Fruit fly (Drosophila melanogaster) whole organism, embryonic: ENCODE measurements around the gene NimB1.

ENCODE experiments used
- CG10209 ChIP-seq: fragments of 200-800 bp; sonication (Bioruptor generic); optimal IDR thresholded peaks from 3 replicates; lab custom pipeline; 2017; ENCODE audit warnings: missing biosample characterization, mild to moderate bottlenecking, missing genetic modification characterization, missing genetic modification reagents
- CG10321 ChIP-seq: fragments of 200-800 bp; sonication (Bioruptor generic); IDR thresholded peaks from 2 replicates; pipeline ENCODE4 v1.3.6; 2022; ENCODE audit warnings: missing biosample characterization, missing genetic modification characterization
- CG10979 ChIP-seq: fragments of 200-800 bp; sonication (Bioruptor generic); optimal IDR thresholded peaks from 2 replicates; lab custom pipeline; 2018; ENCODE audit warnings: missing biosample characterization, mild to moderate bottlenecking, missing genetic modification characterization, moderate library complexity
- CG12104 ChIP-seq: fragments of 200-800 bp; sonication (Bioruptor generic); optimal IDR thresholded peaks from 3 replicates; lab custom pipeline; 2016; ENCODE audit warnings: missing biosample characterization, missing genetic modification characterization
- CG13624 ChIP-seq: fragments of 200-800 bp; sonication (Bioruptor generic); optimal IDR thresholded peaks from 2 replicates; lab custom pipeline; 2016; ENCODE audit warnings: missing biosample characterization, missing genetic modification characterization
- CG14014 ChIP-seq: fragments of 200-800 bp; sonication (Bioruptor generic); IDR thresholded peaks from 2 replicates; pipeline ENCODE4 v1.3.6; 2022; ENCODE audit warnings: missing biosample characterization, missing genetic modification characterization
- CG14050 ChIP-seq: fragments of 200-800 bp; sonication (Bioruptor generic); IDR thresholded peaks from 3 replicates; pipeline ENCODE4 v1.3.6; 2022; ENCODE audit warnings: missing biosample characterization, missing genetic modification characterization
- CG14667 ChIP-seq: fragments of 200-800 bp; sonication (Bioruptor generic); IDR thresholded peaks from 2 replicates; pipeline ENCODE4 v1.3.6; 2022; ENCODE audit warnings: missing biosample characterization, missing genetic modification characterization
- CG15011 ChIP-seq: fragments of 200-800 bp; sonication (Bioruptor generic); optimal IDR thresholded peaks from 3 replicates; lab custom pipeline; 2018; ENCODE audit warnings: missing biosample characterization, mild to moderate bottlenecking, missing genetic modification characterization
- CG15269 ChIP-seq: fragments of 200-800 bp; sonication (Bioruptor generic); optimal IDR thresholded peaks from 2 replicates; lab custom pipeline; 2018; ENCODE audit warnings: missing biosample characterization, mild to moderate bottlenecking, missing genetic modification characterization, moderate library complexity
- CG15479 ChIP-seq: fragments of 200-800 bp; sonication (Bioruptor generic); optimal IDR thresholded peaks from 3 replicates; lab custom pipeline; 2019; ENCODE audit warnings: missing biosample characterization, mild to moderate bottlenecking, missing genetic modification characterization, moderate library complexity
- CG17186 ChIP-seq: fragments of 200-800 bp; sonication (Bioruptor generic); optimal IDR thresholded peaks from 3 replicates; lab custom pipeline; 2017; ENCODE audit warnings: missing biosample characterization, missing genetic modification reagents, missing genetic modification characterization
- CG17359 ChIP-seq: fragments of 200-800 bp; sonication (Bioruptor generic); optimal IDR thresholded peaks from 3 replicates; lab custom pipeline; 2018; ENCODE audit warnings: missing biosample characterization, mild to moderate bottlenecking, missing genetic modification characterization, moderate library complexity
- CG17568 ChIP-seq: fragments of 200-800 bp; sonication (Bioruptor generic); optimal IDR thresholded peaks from 2 replicates; lab custom pipeline; 2018; ENCODE audit warnings: missing biosample characterization, mild to moderate bottlenecking, missing genetic modification characterization, moderate library complexity
- CG17802 ChIP-seq: fragments of 200-800 bp; sonication (Bioruptor generic); optimal IDR thresholded peaks from 2 replicates; lab custom pipeline; 2018; ENCODE audit warnings: missing biosample characterization, mild to moderate bottlenecking, missing genetic modification characterization, moderate library complexity
- CG18476 ChIP-seq: fragments of 200-800 bp; sonication (Bioruptor generic); optimal IDR thresholded peaks from 2 replicates; lab custom pipeline; 2016; ENCODE audit warnings: missing biosample characterization, mild to moderate bottlenecking, missing genetic modification characterization
- CG2129 ChIP-seq: fragments of 200-800 bp; sonication (Bioruptor generic); IDR thresholded peaks from 2 replicates; pipeline ENCODE4 v1.3.6; 2022; ENCODE audit warnings: missing biosample characterization, missing genetic modification characterization; ENCODE audit not compliant: partially characterized antibody
- CG30403 ChIP-seq: fragments of 200-800 bp; sonication (Bioruptor generic); optimal IDR thresholded peaks from 3 replicates; lab custom pipeline; 2016; ENCODE audit warnings: missing biosample characterization, missing genetic modification characterization
- CG31365 ChIP-seq: fragments of 200-800 bp; sonication (Bioruptor generic); optimal IDR thresholded peaks from 2 replicates; lab custom pipeline; 2018; ENCODE audit warnings: missing biosample characterization, mild to moderate bottlenecking, missing genetic modification characterization
- CG33213 ChIP-seq: fragments of 200-800 bp; sonication (Bioruptor generic); optimal IDR thresholded peaks from 3 replicates; lab custom pipeline; 2016; ENCODE audit warnings: missing biosample characterization, missing genetic modification characterization
- CG3838 ChIP-seq: fragments of 200-800 bp; sonication (Bioruptor generic); optimal IDR thresholded peaks from 3 replicates; lab custom pipeline; 2016; ENCODE audit warnings: missing biosample characterization, missing genetic modification characterization
- CG4328 ChIP-seq: fragments of 200-800 bp; sonication (Bioruptor generic); optimal IDR thresholded peaks from 3 replicates; lab custom pipeline; 2017; ENCODE audit warnings: missing biosample characterization, missing genetic modification reagents, missing genetic modification characterization
- CG5245 ChIP-seq: fragments of 200-800 bp; sonication (Bioruptor generic); optimal IDR thresholded peaks from 3 replicates; lab custom pipeline; 2016; ENCODE audit warnings: missing biosample characterization, missing genetic modification characterization
- CG6175 ChIP-seq: fragments of 200-800 bp; sonication (Bioruptor generic); IDR thresholded peaks from 3 replicates; pipeline ENCODE4 v1.3.6; 2022; ENCODE audit warnings: missing biosample characterization, missing genetic modification characterization
- CG6791 ChIP-seq: fragments of 200-800 bp; sonication (Bioruptor generic); IDR thresholded peaks from 3 replicates; pipeline ENCODE4 v1.3.6; 2022; ENCODE audit warnings: missing biosample characterization, missing genetic modification characterization; ENCODE audit not compliant: partially characterized antibody
- CG9215 ChIP-seq: fragments of 200-800 bp; sonication (Bioruptor generic); IDR thresholded peaks from 2 replicates; pipeline ENCODE4 v1.3.6; 2022; ENCODE audit warnings: missing biosample characterization, missing genetic modification characterization
- Dip2 ChIP-seq: fragments of 200-800 bp; sonication (Bioruptor generic); IDR thresholded peaks from 2 replicates; pipeline ENCODE4 v1.3.6; 2022; ENCODE audit warnings: missing biosample characterization, missing genetic modification characterization
- Gug ChIP-seq: fragments of 200-800 bp; sonication (Bioruptor generic); IDR thresholded peaks from 4 replicates; pipeline ENCODE4 v1.3.6; 2022; ENCODE audit warnings: missing biosample characterization, missing genetic modification characterization
- Hey ChIP-seq: fragments of 200-800 bp; sonication (Bioruptor generic); optimal IDR thresholded peaks from 3 replicates; lab custom pipeline; 2018; ENCODE audit warnings: missing biosample characterization, mild to moderate bottlenecking, missing genetic modification characterization
- Jarid2 ChIP-seq: fragments of 200-800 bp; sonication (Bioruptor generic); optimal IDR thresholded peaks from 3 replicates; lab custom pipeline; 2017; ENCODE audit warnings: mild to moderate bottlenecking, missing biosample characterization, missing genetic modification reagents, missing genetic modification characterization
- Lhr ChIP-seq: fragments of 200-800 bp; sonication (Bioruptor generic); optimal IDR thresholded peaks from 3 replicates; lab custom pipeline; 2017; ENCODE audit warnings: mild to moderate bottlenecking, missing biosample characterization, missing genetic modification reagents, missing genetic modification characterization
- Med ChIP-seq: fragments of 200-800 bp; sonication (Bioruptor generic); peaks from one replicate; lab custom pipeline; 2016; ENCODE audit warnings: missing biosample characterization, missing genetic modification characterization, mild to moderate bottlenecking, inconsistent platforms, moderate library complexity
- Ravus ChIP-seq: fragments of 200-800 bp; sonication (Bioruptor generic); IDR thresholded peaks from 2 replicates; pipeline ENCODE4 v1.3.6; 2022; ENCODE audit warnings: missing biosample characterization, missing genetic modification characterization
- amos ChIP-seq: fragments of 200-800 bp; sonication (Bioruptor generic); IDR thresholded peaks from 2 replicates; pipeline ENCODE4 v1.3.6; 2022; ENCODE audit warnings: missing biosample characterization, missing genetic modification characterization; ENCODE audit not compliant: partially characterized antibody
- ase ChIP-seq: fragments of 200-800 bp; sonication (Bioruptor generic); IDR thresholded peaks from 3 replicates; pipeline ENCODE4 v1.3.6; 2022; ENCODE audit warnings: missing biosample characterization, missing genetic modification characterization
- ato ChIP-seq: fragments of 200-800 bp; sonication (Bioruptor generic); IDR thresholded peaks from 2 replicates; pipeline ENCODE4 v1.3.6; 2022; ENCODE audit warnings: missing biosample characterization, missing genetic modification characterization; ENCODE audit not compliant: partially characterized antibody
- bcd ChIP-seq: fragments of 200-800 bp; sonication (Bioruptor generic); optimal IDR thresholded peaks from 2 replicates; lab custom pipeline; 2017; ENCODE audit warnings: missing biosample characterization, mild to moderate bottlenecking, missing genetic modification characterization
- bowl ChIP-seq: fragments of 200-800 bp; sonication (Bioruptor generic); IDR thresholded peaks from 2 replicates; pipeline ENCODE4 v1.3.6; 2022; ENCODE audit warnings: missing biosample characterization, missing genetic modification characterization
- dpn ChIP-seq, 2 experiments: fragments of 200-800 bp; sonication (Bioruptor generic); optimal IDR thresholded peaks; 3 replicates each; lab custom pipeline; 2016; ENCODE audit warnings: missing biosample characterization in 2 of 2, missing genetic modification characterization in 2 of 2
- lab ChIP-seq: fragments of 200-800 bp; sonication (Bioruptor generic); optimal IDR thresholded peaks from 3 replicates; lab custom pipeline; 2017; ENCODE audit warnings: missing biosample characterization, missing genetic modification characterization, mild to moderate bottlenecking, moderate library complexity, missing genetic modification reagents
- lola ChIP-seq, 3 experiments: fragments of >200 bp in 2 of 3; fragments of 200-800 bp in 1 of 3; sonication (Bioruptor generic) in 1 of 3; optimal IDR thresholded peaks; 2 replicates each; lab custom pipeline; 2017 to 2019; ENCODE audit warnings: missing biosample characterization in 3 of 3, missing genetic modification characterization in 3 of 3, mild to moderate bottlenecking in 1 of 3, moderate library complexity in 1 of 3
- lov ChIP-seq, 2 experiments: fragments of 200-800 bp in 1 of 2; fragments of >200 bp in 1 of 2; sonication (Bioruptor generic) in 1 of 2; IDR thresholded peaks in 1 of 2; optimal IDR thresholded peaks in 1 of 2; 2 replicates in 1 of 2; 3 replicates in 1 of 2; pipeline versions ENCODE4 v1.3.6 to Lab custom; 2017 to 2022; ENCODE audit warnings: missing biosample characterization in 1 of 2, missing genetic modification characterization in 1 of 2
- nom ChIP-seq: fragments of 200-800 bp; sonication (Bioruptor generic); optimal IDR thresholded peaks from 2 replicates; lab custom pipeline; 2017; ENCODE audit warnings: missing biosample characterization, missing genetic modification characterization, mild to moderate bottlenecking, moderate library complexity, missing genetic modification reagents
- p53 ChIP-seq: fragments of 200-800 bp; sonication (Bioruptor generic); optimal IDR thresholded peaks from 2 replicates; lab custom pipeline; 2016; ENCODE audit warnings: missing biosample characterization, missing genetic modification characterization
- ranshi ChIP-seq: fragments of 200-800 bp; sonication (Bioruptor generic); IDR thresholded peaks from 2 replicates; pipeline ENCODE4 v1.3.6; 2022; ENCODE audit warnings: missing biosample characterization, missing genetic modification characterization
- sisA ChIP-seq: fragments of 200-800 bp; sonication (Bioruptor generic); IDR thresholded peaks from 2 replicates; pipeline ENCODE4 v1.3.6; 2022; ENCODE audit warnings: missing biosample characterization, missing genetic modification characterization
- ssp ChIP-seq: fragments of 200-800 bp; sonication (Bioruptor generic); IDR thresholded peaks from 2 replicates; pipeline ENCODE4 v1.3.6; 2022; ENCODE audit warnings: missing biosample characterization, missing genetic modification characterization
- sug ChIP-seq: fragments of 200-800 bp; optimal IDR thresholded peaks from 2 replicates; lab custom pipeline; 2019; ENCODE audit warnings: missing biosample characterization, mild to moderate bottlenecking, missing genetic modification characterization, moderate library complexity
- twi ChIP-seq: fragments of 200-800 bp; optimal IDR thresholded peaks from 2 replicates; lab custom pipeline; 2019; ENCODE audit warnings: missing biosample characterization, mild to moderate bottlenecking, missing genetic modification characterization, moderate library complexity
- unc-4 ChIP-seq: fragments of 200-800 bp; sonication (Bioruptor generic); IDR thresholded peaks from 2 replicates; pipeline ENCODE4 v1.3.6; 2022; ENCODE audit warnings: missing biosample characterization, missing genetic modification characterization; ENCODE audit not compliant: partially characterized antibody

NimB1 gene

dm6 chr2L:14013478-14013877, 50.2 kb downstream of the NimB1 start (continued):
- no peak for TF ChIP-seq lola (GFP tag; optimal IDR thresholded peaks at IDR 0.05; lab: Kevin White, UChicago)
- TF ChIP-seq CG30403 (GFP tag; lab: Kevin White, UChicago), result no peak
- TF ChIP-seq dpn (GFP tag; optimal IDR thresholded peaks at IDR 0.05; lab: Kevin White, UChicago), result no peak
- no peak for TF ChIP-seq Dip2 (GFP tag; lab: Robert Waterston, UW)
- no peak for TF ChIP-seq CG9215 (GFP tag; lab: Robert Waterston, UW)
- TF ChIP-seq CG14667, result no peak
- TF ChIP-seq CG10979 (tag; lab: Kevin White, UChicago), result no peak
- no peak for TF ChIP-seq CG17568 (GFP tag; lab: Kevin White, UChicago)
- TF ChIP-seq CG14050 (GFP tag; lab: Robert Waterston, UW), result no peak
- peak; percentile 23; the same call in 1 of the 2 replicates for TF ChIP-seq CG14014 (GFP tag; lab: Robert Waterston, UW)
- no peak for TF ChIP-seq ato (GFP tag; lab: Robert Waterston, UW)
- TF ChIP-seq sisA (GFP tag; lab: Robert Waterston, UW), result no peak
- peak; percentile 55; the same call in 1 of the 3 replicates for TF ChIP-seq CG6175 (GFP tag; lab: Robert Waterston, UW)
- no peak for TF ChIP-seq CG18476
- TF ChIP-seq CG5245 (GFP tag; lab: Kevin White, UChicago), result no peak
- no peak for TF ChIP-seq Gug
- no peak for TF ChIP-seq bcd (GFP tag; lab: Kevin White, UChicago)
- no peak for TF ChIP-seq nom (GFP tag; lab: Kevin White, UChicago)
- no peak for TF ChIP-seq Ravus (GFP tag; lab: Robert Waterston, UW)
- TF ChIP-seq ranshi (GFP tag; lab: Robert Waterston, UW), result no peak
- TF ChIP-seq CG10321 (GFP tag; lab: Robert Waterston, UW), result no peak
- TF ChIP-seq CG31365 (tag; lab: Kevin White, UChicago), result no peak
- no peak for TF ChIP-seq unc-4 (GFP tag; lab: Robert Waterston, UW)
- no peak for TF ChIP-seq CG15011 (GFP tag; lab: Kevin White, UChicago)
- peak; percentile 89 for TF ChIP-seq CG15479 (GFP tag; lab: Kevin White, UChicago)
- no peak for TF ChIP-seq CG4328 (GFP tag; lab: Kevin White, UChicago)
- TF ChIP-seq amos (GFP tag; lab: Robert Waterston, UW), result peak; percentile 30; the same call in 1 of the 2 replicates
- TF ChIP-seq CG17186, result no peak
- TF ChIP-seq CG6791, result no peak; the same call in 2 of the 3 replicates
- no peak for TF ChIP-seq bowl (GFP tag; lab: Robert Waterston, UW)
- no peak for TF ChIP-seq p53
- TF ChIP-seq CG17359 (tag; lab: Kevin White, UChicago), result no peak
- TF ChIP-seq ase (GFP tag; lab: Robert Waterston, UW), result no peak
- no peak for TF ChIP-seq CG2129 (GFP tag; lab: Robert Waterston, UW)
- no peak for TF ChIP-seq Lhr
- TF ChIP-seq CG10209, result no peak
- peak; percentile 41 for TF ChIP-seq lab (GFP tag; lab: Kevin White, UChicago)
- no peak for TF ChIP-seq CG15269 (tag; lab: Kevin White, UChicago)
- no peak for TF ChIP-seq CG3838 (GFP tag; lab: Kevin White, UChicago)
- TF ChIP-seq ssp, result no peak
- TF ChIP-seq CG33213, result no peak
- TF ChIP-seq CG13624 (GFP tag; lab: Kevin White, UChicago), result no peak
- TF ChIP-seq Med (GFP tag; lab: Kevin White, UChicago), result peak; percentile 62
- TF ChIP-seq Hey, result peak; percentile 63
- TF ChIP-seq CG12104 (GFP tag; lab: Kevin White, UChicago), result no peak
- TF ChIP-seq Jarid2 (GFP tag; lab: Kevin White, UChicago), result peak; percentile 38
- TF ChIP-seq CG17802 (tag; lab: Kevin White, UChicago), result no peak
- peak; percentile 91 for TF ChIP-seq sug (tag; lab: Kevin White, UChicago)
- no peak for TF ChIP-seq lov (optimal IDR thresholded peaks at IDR 0.05; lab: Kevin White, UChicago)
- no peak for TF ChIP-seq lov (GFP tag; IDR thresholded peaks at IDR 0.05; lab: Robert Waterston, UW)
- no peak for TF ChIP-seq twi
